Worm (Caenorhabditis elegans) whole organism, mixed stage, embryonic: ENCODE measurements around the gene Y105C5A.1270.

Source experiments
- M03D4.4 ChIP-seq: sonication (generic microtip); optimal IDR thresholded peaks from 2 replicates; lab custom pipeline; 2017; ENCODE audit warnings: mild to moderate bottlenecking, missing genetic modification characterization, missing compliant biosample characterization
- bed-3 ChIP-seq: fragments of 200-800 bp; sonication (Bioruptor generic); optimal IDR thresholded peaks from 3 replicates; lab custom pipeline; 2018; ENCODE audit warnings: mild to moderate bottlenecking, missing genetic modification characterization, moderate library complexity, missing compliant biosample characterization
- blmp-1 ChIP-seq: fragments of 150-350 bp; optimal IDR thresholded peaks from 2 replicates; lab custom pipeline; 2014; ENCODE audit warnings: missing biosample characterization, missing genetic modification characterization
- ceh-43 ChIP-seq: fragments of 200-800 bp; sonication (Bioruptor generic); optimal IDR thresholded peaks from 2 replicates; lab custom pipeline; 2018; ENCODE audit warnings: mild to moderate bottlenecking, missing genetic modification characterization, moderate library complexity, missing compliant biosample characterization
- ceh-83 ChIP-seq: fragments of 200-800 bp; sonication (Bioruptor generic); optimal IDR thresholded peaks from 2 replicates; lab custom pipeline; 2018; ENCODE audit warnings: mild to moderate bottlenecking, missing genetic modification characterization, missing compliant biosample characterization
- ces-1 ChIP-seq: fragments of 150-350 bp; optimal IDR thresholded peaks from 2 replicates; lab custom pipeline; 2014; ENCODE audit warnings: missing biosample characterization, missing genetic modification reagents, missing genetic modification characterization
- cnd-1 ChIP-seq: fragments of 200-800 bp; sonication (Bioruptor generic); optimal IDR thresholded peaks from 2 replicates; lab custom pipeline; 2018; ENCODE audit warnings: mild to moderate bottlenecking, missing genetic modification characterization, missing compliant biosample characterization
- drap-1 ChIP-seq: fragments of 200-800 bp; sonication (Bioruptor generic); optimal IDR thresholded peaks from 3 replicates; lab custom pipeline; 2018; ENCODE audit warnings: mild to moderate bottlenecking, missing genetic modification characterization, missing compliant biosample characterization
- elt-1 ChIP-seq: sonication (generic microtip); optimal IDR thresholded peaks from 2 replicates; lab custom pipeline; 2017; ENCODE audit warnings: missing genetic modification characterization, mild to moderate bottlenecking, missing compliant biosample characterization, antibody characterized with exemption, moderate library complexity, borderline replicate concordance; ENCODE audit not compliant: insufficient read depth
- elt-3 ChIP-seq: fragments of 150-350 bp; optimal IDR thresholded peaks from 2 replicates; lab custom pipeline; 2014; ENCODE audit warnings: missing biosample characterization, missing genetic modification characterization
- flh-1 ChIP-seq: fragments of 200-800 bp; sonication (Bioruptor generic); optimal IDR thresholded peaks from 2 replicates; lab custom pipeline; 2018; ENCODE audit warnings: mild to moderate bottlenecking, missing genetic modification characterization, moderate library complexity, missing compliant biosample characterization
- ham-2 ChIP-seq: fragments of 200-800 bp; sonication (Bioruptor generic); optimal IDR thresholded peaks from 2 replicates; lab custom pipeline; 2018; ENCODE audit warnings: mild to moderate bottlenecking, missing genetic modification characterization, missing compliant biosample characterization
- hlh-1 ChIP-seq: fragments of 150-350 bp; optimal IDR thresholded peaks from 2 replicates; lab custom pipeline; 2014; ENCODE audit warnings: missing biosample characterization, missing genetic modification reagents, missing genetic modification characterization
- lin-13 ChIP-seq: fragments of 150-350 bp; optimal IDR thresholded peaks from 2 replicates; lab custom pipeline; 2014; ENCODE audit warnings: missing biosample characterization, missing genetic modification characterization
- lin-32 ChIP-seq: fragments of 200-800 bp; sonication (Bioruptor generic); optimal IDR thresholded peaks from 2 replicates; lab custom pipeline; 2018; ENCODE audit warnings: mild to moderate bottlenecking, missing genetic modification characterization, missing compliant biosample characterization
- mab-5 ChIP-seq: fragments of 150-350 bp; optimal IDR thresholded peaks from 2 replicates; lab custom pipeline; 2014; ENCODE audit warnings: missing biosample characterization, missing genetic modification characterization
- nhr-12 ChIP-seq: fragments of 150-350 bp; optimal IDR thresholded peaks from 2 replicates; lab custom pipeline; 2014; ENCODE audit warnings: missing biosample characterization, missing genetic modification characterization
- nhr-2 ChIP-seq: fragments of 150-350 bp; optimal IDR thresholded peaks from 2 replicates; lab custom pipeline; 2014; ENCODE audit warnings: missing biosample characterization, missing genetic modification characterization
- nhr-237 ChIP-seq: fragments of 150-350 bp; optimal IDR thresholded peaks from 2 replicates; lab custom pipeline; 2014; ENCODE audit warnings: missing biosample characterization, missing genetic modification characterization
- nhr-28 ChIP-seq: fragments of 150-350 bp; optimal IDR thresholded peaks from 2 replicates; lab custom pipeline; 2014; ENCODE audit warnings: missing biosample characterization, missing genetic modification characterization
- nhr-76 ChIP-seq: sonication (generic microtip); optimal IDR thresholded peaks from 2 replicates; lab custom pipeline; 2017; ENCODE audit warnings: missing biosample characterization, missing genetic modification characterization
- sem-2 ChIP-seq: fragments of 200-800 bp; sonication (Bioruptor generic); optimal IDR thresholded peaks from 2 replicates; lab custom pipeline; 2018; ENCODE audit warnings: mild to moderate bottlenecking, missing genetic modification characterization, missing compliant biosample characterization
- snpc-4 ChIP-seq: fragments of 150-350 bp; optimal IDR thresholded peaks from 2 replicates; lab custom pipeline; 2014; ENCODE audit warnings: missing biosample characterization, missing genetic modification characterization
- sptf-1 ChIP-seq: sonication (generic microtip); optimal IDR thresholded peaks from 2 replicates; lab custom pipeline; 2017; ENCODE audit warnings: mild to moderate bottlenecking, missing genetic modification characterization, moderate library complexity, missing compliant biosample characterization
- tbx-8 ChIP-seq: fragments of 200-800 bp; sonication (Bioruptor generic); optimal IDR thresholded peaks from 2 replicates; lab custom pipeline; 2018; ENCODE audit warnings: mild to moderate bottlenecking, missing genetic modification characterization, moderate library complexity, missing compliant biosample characterization
- unc-120 ChIP-seq: sonication (generic microtip); optimal IDR thresholded peaks from 2 replicates; lab custom pipeline; 2017; ENCODE audit warnings: missing genetic modification characterization, missing compliant biosample characterization; ENCODE audit not compliant: poor library complexity, severe bottlenecking
- unc-62 ChIP-seq: fragments of 150-350 bp; optimal IDR thresholded peaks from 2 replicates; lab custom pipeline; 2014; ENCODE audit warnings: missing biosample characterization, missing genetic modification reagents, missing genetic modification characterization
- zip-8 ChIP-seq: fragments of 150-350 bp; optimal IDR thresholded peaks from 2 replicates; lab custom pipeline; 2014; ENCODE audit warnings: missing biosample characterization, missing genetic modification characterization

Gene Y105C5A.1270

DNA sequence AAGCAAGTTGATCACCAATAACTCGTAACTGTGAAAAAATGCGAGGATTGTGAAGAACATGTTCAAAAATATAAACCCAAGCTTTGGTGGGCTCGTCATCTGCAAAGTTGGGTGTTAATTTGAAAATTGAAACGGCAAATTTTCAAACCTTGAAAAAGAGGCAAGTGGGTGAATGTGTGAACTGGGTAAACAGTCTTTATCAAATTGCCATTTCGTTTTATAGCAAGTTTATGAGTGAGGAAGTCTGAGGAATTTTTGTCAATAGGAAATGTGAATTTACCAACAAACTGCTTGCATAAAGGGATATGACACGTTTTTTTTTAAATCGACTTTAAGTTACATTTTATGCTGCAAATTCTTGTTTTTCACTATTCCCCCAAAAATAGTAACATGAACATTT, at the start of gene Y105C5A.1270:
TSS of gene Y105C5A.1270 (minus strand) at position 101 of the 400 bp plus-strand sequence.
- no peak for TF ChIP-seq blmp-1 (tag; lab: Kevin White, UChicago)
- no peak for TF ChIP-seq M03D4.4 (tag; lab: Kevin White, UChicago)
- TF ChIP-seq hlh-1 (tag; lab: Kevin White, UChicago): no peak
- TF ChIP-seq ham-2 (GFP tag; lab: Kevin White, UChicago): no peak

DNA sequence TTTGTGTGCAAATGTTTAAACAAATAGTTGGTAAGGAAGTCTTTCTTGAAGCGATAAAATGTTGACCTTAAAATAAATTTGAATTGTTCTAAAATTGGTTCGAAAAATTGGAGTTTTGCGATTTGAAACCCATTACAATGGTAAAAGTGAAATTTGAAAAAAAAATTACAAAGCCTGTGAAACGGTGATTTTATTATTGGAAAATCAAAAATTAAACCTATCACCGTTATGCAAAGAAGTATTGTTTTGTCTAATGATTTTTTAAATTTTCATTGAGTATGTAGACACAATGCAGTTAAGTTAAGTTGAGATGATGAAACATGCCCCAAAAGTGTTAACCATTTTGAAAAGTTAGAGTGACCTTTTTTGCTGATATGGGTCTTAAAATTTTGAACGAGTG, 48.4 kb upstream of the Y105C5A.1270 start:
- TF ChIP-seq cnd-1 (tag; lab: Kevin White, UChicago) (no peak), ceh-83 (GFP tag; lab: Kevin White, UChicago) (no peak), zip-8 (tag; lab: Kevin White, UChicago) (no peak)

DNA sequence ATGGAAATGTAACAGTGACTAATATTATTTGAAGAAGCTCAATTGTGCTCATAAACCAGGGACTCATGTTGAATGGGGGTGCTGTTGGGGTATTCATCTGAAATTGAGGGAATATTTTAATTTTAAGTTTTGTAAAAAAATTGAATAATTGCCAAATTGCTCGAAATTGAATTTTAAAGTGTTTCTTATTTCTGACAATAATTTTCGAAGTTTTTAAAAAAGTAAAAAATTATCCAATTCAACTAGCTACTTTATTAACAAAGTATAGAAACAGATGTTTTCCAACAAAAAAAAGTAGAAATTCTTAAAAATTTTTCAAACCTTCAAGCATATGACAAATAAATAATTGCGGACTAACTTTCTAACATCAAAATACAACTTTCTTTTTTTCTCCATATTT, 47.7 kb upstream of the Y105C5A.1270 start, which contains the start of gene srv-14:
TSS of gene srv-14 (minus strand) at position 101 of the 400 bp plus-strand sequence.
- no peak for TF ChIP-seq sem-2 (GFP tag; lab: Kevin White, UChicago)
- no peak for TF ChIP-seq lin-13

DNA sequence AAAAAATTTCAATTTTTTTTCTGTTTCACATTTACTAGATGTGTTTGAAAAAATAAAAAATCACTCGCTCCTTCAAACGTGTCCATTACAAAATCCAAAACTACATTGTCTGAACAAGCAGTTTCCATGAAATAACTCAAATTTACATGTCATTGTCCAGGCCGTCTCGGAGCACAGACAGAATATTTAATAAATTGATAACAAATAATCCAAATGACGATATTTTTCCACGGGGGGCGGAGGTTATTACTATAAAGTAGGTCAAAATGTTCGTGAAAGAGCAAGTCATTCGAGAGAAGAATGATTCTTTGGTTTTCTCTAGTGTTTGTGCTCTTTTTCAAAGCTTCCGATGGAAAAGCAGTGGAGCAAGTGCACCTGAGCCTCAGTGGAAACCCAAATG, 37.5 kb upstream of the Y105C5A.1270 start, which contains the start of gene Y105C5B.3:
TSS of gene Y105C5B.3 (plus strand) at position 301 of the 400 bp plus-strand sequence.
- TF ChIP-seq nhr-76 (tag; lab: Kevin White, UChicago) (no peak), elt-3 (tag; lab: Kevin White, UChicago) (no peak), ceh-83 (GFP tag; lab: Kevin White, UChicago) (no peak), drap-1 (no peak), nhr-2 (tag; lab: Kevin White, UChicago) (no peak), nhr-12 (tag; lab: Kevin White, UChicago) (no peak), sptf-1 (tag; lab: Kevin White, UChicago) (no peak), ceh-43 (no peak), snpc-4 (tag; lab: Kevin White, UChicago) (no peak), ces-1 (GFP tag; lab: Kevin White, UChicago) (no peak), bed-3 (no peak), cnd-1 (tag; lab: Kevin White, UChicago) (no peak), unc-62 (no peak), unc-120 (tag; lab: Kevin White, UChicago) (no peak), elt-1 (tag; lab: Kevin White, UChicago) (no peak)

DNA sequence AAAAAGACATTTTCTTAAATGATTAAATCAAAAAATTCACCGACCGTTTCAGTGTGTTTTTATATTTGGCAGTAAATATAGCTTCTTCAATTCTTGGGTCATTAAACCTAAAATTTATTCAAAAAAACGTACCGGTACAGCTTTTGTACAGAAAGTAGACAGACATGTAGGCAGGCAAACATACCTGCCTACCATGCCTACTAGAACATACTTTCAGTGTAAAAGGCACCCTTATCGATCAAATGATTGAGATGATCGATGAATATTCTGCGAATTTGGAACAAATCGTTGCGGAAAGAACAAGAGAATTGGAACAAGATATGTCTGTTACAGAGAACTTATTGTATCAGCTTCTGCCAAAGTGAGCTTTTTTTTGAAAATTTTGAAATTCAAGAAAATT, 33.7 kb upstream of the Y105C5A.1270 start:
- TF ChIP-seq snpc-4 (tag; lab: Kevin White, UChicago) (no peak), unc-120 (tag; lab: Kevin White, UChicago) (no peak), drap-1 (no peak), ham-2 (GFP tag; lab: Kevin White, UChicago) (no peak), nhr-237 (tag; lab: Kevin White, UChicago) (no peak), nhr-28 (tag; lab: Kevin White, UChicago) (no peak), ces-1 (GFP tag; lab: Kevin White, UChicago) (no peak), zip-8 (tag; lab: Kevin White, UChicago) (no peak), elt-3 (tag; lab: Kevin White, UChicago) (no peak), nhr-76 (tag; lab: Kevin White, UChicago) (no peak), lin-32 (GFP tag; lab: Kevin White, UChicago) (no peak), ceh-83 (GFP tag; lab: Kevin White, UChicago) (no peak), mab-5 (tag; lab: Kevin White, UChicago) (no peak)

DNA sequence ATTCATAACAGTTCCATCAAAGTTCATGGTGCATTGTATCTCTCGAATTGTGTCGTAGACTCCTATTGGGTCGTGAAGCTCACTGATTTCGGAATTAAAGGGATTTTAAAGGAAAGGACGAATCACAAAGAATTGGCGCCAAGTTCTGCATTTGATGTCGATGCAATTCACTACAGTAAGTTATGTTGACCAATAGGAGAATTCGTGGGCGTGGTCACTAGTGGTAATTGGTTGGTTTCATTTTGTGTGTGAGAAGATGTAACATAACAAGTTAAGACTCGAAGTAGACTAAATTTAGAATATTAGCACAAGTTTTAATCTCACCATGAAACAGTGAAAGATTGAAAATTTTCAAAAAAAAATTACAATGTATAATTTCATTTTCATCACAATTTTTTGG, 31.8 kb upstream of the Y105C5A.1270 start:
- TF ChIP-seq nhr-2 (tag; lab: Kevin White, UChicago) (no peak), snpc-4 (tag; lab: Kevin White, UChicago) (no peak), tbx-8 (no peak), bed-3 (no peak), sem-2 (GFP tag; lab: Kevin White, UChicago) (no peak), unc-62 (no peak), elt-1 (tag; lab: Kevin White, UChicago) (no peak), flh-1 (GFP tag; lab: Kevin White, UChicago) (no peak), M03D4.4 (tag; lab: Kevin White, UChicago) (no peak), nhr-237 (tag; lab: Kevin White, UChicago) (no peak), ham-2 (GFP tag; lab: Kevin White, UChicago) (no peak), lin-13 (no peak), blmp-1 (tag; lab: Kevin White, UChicago) (no peak), elt-3 (tag; lab: Kevin White, UChicago) (no peak), ces-1 (GFP tag; lab: Kevin White, UChicago) (no peak), ceh-43 (no peak), sptf-1 (tag; lab: Kevin White, UChicago) (no peak)
